Worm (Caenorhabditis elegans): ENCODE results near the gene C49F5.13.

- TF ChIP-seq fkh-10 (GFP tag; optimal IDR thresholded peaks at IDR 0.05) (no peak), fos-1 (tag; optimal IDR thresholded peaks at IDR 0.05) (no peak), unc-62 (GFP tag; optimal IDR thresholded peaks at IDR 0.05) (no peak), efl-3 (GFP tag; optimal IDR thresholded peaks at IDR 0.05) (no peak)
Observed at ce11 chrX:11971323-11971722, 10.1 kb downstream of the C49F5.13 start.
